Worm (Caenorhabditis elegans): ENCODE data around the gene F26G1.10.

F26G1.10 gene

DNA sequence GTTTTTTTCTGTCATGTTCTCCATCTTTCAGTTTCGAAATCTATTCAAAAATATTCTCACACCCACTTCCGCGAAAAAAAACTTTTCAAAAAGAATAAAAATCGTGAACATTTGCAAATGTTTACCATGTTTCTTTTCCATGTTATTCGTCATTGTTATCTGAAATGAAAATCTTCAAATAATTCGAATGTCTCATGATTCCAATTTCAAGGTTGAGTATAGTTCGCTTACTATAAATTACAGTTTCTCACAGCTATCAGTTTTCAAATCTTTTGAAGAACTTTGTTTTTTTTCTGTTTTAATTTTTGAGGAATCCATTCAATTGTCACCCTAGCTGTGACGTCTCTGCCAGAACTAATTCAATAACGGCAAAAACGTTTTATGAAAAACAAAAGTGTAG, 14.3 kb upstream of the F26G1.10 start:
- no peak for TF ChIP-seq hsf-1 (GFP tag; IDR thresholded peaks at IDR 0.05)
- no peak for TF ChIP-seq nhr-27 (tag; optimal IDR thresholded peaks at IDR 0.05)

DNA sequence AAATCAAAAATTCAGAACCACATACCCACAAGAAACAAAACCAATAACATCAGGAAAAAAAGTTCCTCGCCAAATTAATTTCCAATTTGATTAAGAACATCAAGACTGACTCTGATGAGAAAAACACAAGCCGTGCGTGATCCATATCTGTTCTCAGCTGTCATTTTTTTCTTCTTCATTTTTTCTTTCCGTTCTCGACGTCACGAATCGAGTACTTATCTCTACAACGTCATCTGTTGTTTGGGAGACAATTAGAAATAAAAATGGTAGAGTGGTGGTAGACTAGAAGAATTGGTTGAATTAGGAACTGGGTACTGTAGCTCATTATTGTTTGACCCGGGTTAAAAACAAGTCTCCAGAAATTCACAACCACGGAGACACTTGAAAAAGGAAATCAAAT, 13.2 kb upstream of the F26G1.10 start:
- TF ChIP-seq ztf-26 (tag; optimal IDR thresholded peaks at IDR 0.05): peak; percentile 6
- no peak for TF ChIP-seq madf-10 (tag; optimal IDR thresholded peaks at IDR 0.05)

DNA sequence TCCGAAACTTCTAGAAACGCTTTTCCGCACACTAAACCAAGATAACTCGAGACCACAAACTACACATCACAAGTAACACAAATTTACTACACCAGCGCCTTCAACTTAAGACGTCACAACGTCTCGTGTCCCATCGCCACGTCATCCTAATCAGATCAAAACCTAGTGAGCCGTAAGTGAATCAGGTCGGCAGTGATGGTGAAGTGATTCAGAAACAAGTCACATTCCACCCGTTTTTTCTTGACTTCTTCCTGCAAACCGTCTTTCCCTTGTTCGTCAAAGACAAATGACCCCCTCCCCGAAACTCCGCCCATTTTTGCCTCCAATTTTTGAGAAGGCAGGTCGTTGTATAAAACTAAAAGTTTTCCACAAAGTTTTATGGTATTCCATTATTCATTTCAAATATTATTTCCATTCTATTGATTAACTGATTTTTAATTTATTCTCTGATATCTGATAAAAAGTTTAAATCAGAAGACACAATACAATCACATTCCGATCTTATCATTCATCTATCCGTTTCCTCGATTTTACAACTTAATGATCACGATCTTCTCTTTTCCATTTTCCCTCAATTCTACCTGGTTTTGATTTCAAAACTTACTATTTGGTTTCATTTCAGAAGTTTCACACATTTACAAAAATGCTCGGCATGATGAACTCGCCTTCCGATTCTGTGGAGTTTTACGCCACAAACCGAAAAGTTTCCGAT, 11.5 kb upstream of the F26G1.10 start, which contains the start of gene F26G1.2:
F26G1.2 (plus strand) TSS at position 508 of the 712 bp plus-strand sequence.
- TF ChIP-seq madf-10 (tag; optimal IDR thresholded peaks at IDR 0.05) (no peak), lin-26 (GFP tag; IDR thresholded peaks at IDR 0.05) (peak; percentile 47; the same call in 1 of the 2 replicates), ztf-26 (tag; optimal IDR thresholded peaks at IDR 0.05) (peak; percentile 11), ceh-27 (GFP tag; optimal IDR thresholded peaks at IDR 0.05) (no peak), aptf-3 (GFP tag; IDR thresholded peaks at IDR 0.05) (no peak)

DNA sequence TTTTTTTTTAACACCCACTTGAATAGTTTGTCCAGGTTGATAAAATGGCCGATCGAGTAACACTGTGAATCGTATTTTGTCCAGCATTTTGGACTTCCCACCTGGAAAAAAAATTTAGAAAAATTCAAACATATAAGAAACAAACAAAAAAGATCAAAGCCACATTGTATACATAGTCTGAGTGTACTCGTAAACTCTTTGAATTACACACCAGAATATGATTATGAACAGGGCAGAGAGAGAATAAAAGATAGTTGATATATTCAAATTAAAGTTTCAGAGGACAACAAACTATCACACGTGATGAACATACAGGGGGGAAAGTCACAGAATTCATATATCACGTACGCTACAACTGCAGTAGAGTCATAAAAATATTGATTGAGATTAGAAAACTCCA, 7.9 kb upstream of the F26G1.10 start, which contains the start of gene ttm-2:
ttm-2 (minus strand) TSS at position 101 of the 400 bp plus-strand sequence.
- TF ChIP-seq nhr-120 (GFP tag; IDR thresholded peaks at IDR 0.05) (no peak), nfya-1 (tag; optimal IDR thresholded peaks at IDR 0.05; ENCODE audit: borderline replicate concordance, insufficient read depth) (no peak), madf-10 (tag; optimal IDR thresholded peaks at IDR 0.05) (no peak), ztf-25 (GFP tag; IDR thresholded peaks at IDR 0.05) (no peak), rcor-1 (GFP tag; IDR thresholded peaks at IDR 0.05) (no peak), egrh-3 (GFP tag; IDR thresholded peaks at IDR 0.05) (no peak)

DNA sequence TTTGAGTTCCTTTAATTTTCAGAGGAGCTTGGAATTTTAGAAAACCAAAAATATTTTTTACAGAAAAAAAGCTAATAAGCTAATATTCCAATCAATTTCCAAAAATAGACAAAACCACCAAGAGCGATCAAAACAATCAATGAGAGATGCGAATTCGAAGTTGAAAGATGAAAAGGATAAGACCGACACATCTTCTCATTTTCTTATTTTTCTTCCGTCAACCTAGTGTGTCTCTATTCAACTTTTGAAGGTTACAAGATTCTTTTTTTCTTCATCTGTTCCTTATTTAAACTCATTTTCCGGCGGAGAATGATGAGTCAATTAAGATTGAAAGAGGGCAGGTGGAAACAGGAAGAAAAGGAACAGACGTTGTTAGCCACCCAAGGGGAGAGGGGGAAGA, 6.6 kb upstream of the F26G1.10 start:
- TF ChIP-seq B0336.3 (GFP tag; IDR thresholded peaks at IDR 0.05): no peak

DNA sequence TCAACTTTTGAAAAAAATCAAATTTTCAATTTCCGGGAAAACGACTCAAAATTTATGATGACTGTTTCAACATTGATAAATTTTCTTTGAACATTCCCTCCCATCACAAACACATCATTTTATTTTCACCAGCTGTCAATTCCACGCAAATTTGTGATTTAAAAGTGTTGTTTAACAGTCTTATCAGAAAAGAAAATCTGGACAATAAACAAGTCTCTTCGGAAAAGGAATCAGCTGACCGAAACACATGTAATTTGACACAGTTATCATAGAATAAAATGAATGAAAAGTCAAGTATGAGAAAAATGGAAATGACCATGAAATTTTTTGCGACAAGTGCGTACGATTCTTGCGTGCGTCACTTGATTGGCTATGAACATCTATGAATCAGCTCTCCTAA, 5.1 kb upstream of the F26G1.10 start:
- TF ChIP-seq madf-3 (GFP tag; IDR thresholded peaks at IDR 0.05) (no peak), ztf-22 (GFP tag; optimal IDR thresholded peaks at IDR 0.05) (peak; percentile 54), nhr-80 (tag; optimal IDR thresholded peaks at IDR 0.05) (peak; percentile 85), let-607 (tag; optimal IDR thresholded peaks at IDR 0.05) (peak; percentile 9 to 38), egrh-3 (GFP tag; IDR thresholded peaks at IDR 0.05) (no peak), tbp1 (GFP tag; optimal IDR thresholded peaks at IDR 0.05) (peak; percentile 34), repo-1 (tag; optimal IDR thresholded peaks at IDR 0.05) (no peak), unc-62 (GFP tag; optimal IDR thresholded peaks at IDR 0.05) (peak; percentile 96), B0019.2 (GFP tag; conservative IDR thresholded peaks at IDR 0.05) (no peak), mel-28 (tag; optimal IDR thresholded peaks at IDR 0.05; ENCODE audit: borderline replicate concordance) (no peak), ets-4 (GFP tag; optimal IDR thresholded peaks at IDR 0.05) (peak; percentile 76), atf-7 (tag; optimal IDR thresholded peaks at IDR 0.05) (peak; percentile 51), dox-1 (GFP tag; IDR thresholded peaks at IDR 0.05) (peak; percentile 26; the same call in 1 of the 2 replicates)

DNA sequence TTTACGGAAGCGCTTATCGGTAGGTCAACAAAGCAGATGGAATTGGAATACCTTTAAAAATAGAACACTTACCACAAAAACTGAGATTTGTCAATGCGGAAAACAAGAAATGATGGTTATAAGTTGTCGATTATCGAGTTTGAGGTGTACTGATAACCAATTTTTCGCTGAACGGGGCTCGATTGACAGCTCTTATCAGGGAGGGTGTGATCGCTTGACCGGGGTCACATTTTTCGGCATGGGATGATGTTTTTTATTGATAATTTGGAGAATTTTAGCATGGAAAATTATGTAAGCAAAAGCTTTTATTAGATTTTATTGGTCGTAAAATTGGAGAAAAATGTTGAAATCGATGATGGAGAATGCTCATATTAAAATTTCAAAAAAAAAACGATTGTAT, 4.3 kb upstream of the F26G1.10 start:
- TF ChIP-seq ccch-3 (GFP tag; optimal IDR thresholded peaks at IDR 0.05): no peak
- no peak for TF ChIP-seq pha-4 (tag; optimal IDR thresholded peaks at IDR 0.05)
- TF ChIP-seq nhr-90 (tag; optimal IDR thresholded peaks at IDR 0.05): no peak
- no peak for TF ChIP-seq bed-2 (GFP tag; IDR thresholded peaks at IDR 0.05)
- TF ChIP-seq hlh-26 (GFP tag; conservative IDR thresholded peaks at IDR 0.05): no peak
- TF ChIP-seq unc-62 (GFP tag; optimal IDR thresholded peaks at IDR 0.05): peak; percentile 55
- TF ChIP-seq gei-17 (GFP tag; optimal IDR thresholded peaks at IDR 0.05): no peak
- no peak for TF ChIP-seq madf-10 (tag; optimal IDR thresholded peaks at IDR 0.05)
- TF ChIP-seq F57C9.4 (tag; optimal IDR thresholded peaks at IDR 0.05): no peak
- no peak for TF ChIP-seq akir-1 (GFP tag; optimal IDR thresholded peaks at IDR 0.05)
- no peak for TF ChIP-seq ceh-27 (GFP tag; optimal IDR thresholded peaks at IDR 0.05)
- no peak for TF ChIP-seq F49E8.2 (tag; optimal IDR thresholded peaks at IDR 0.05; ENCODE audit: insufficient read depth)
- TF ChIP-seq nfya-2 (GFP tag; IDR thresholded peaks at IDR 0.05): no peak
- TF ChIP-seq nhr-80 (tag; optimal IDR thresholded peaks at IDR 0.05): peak; percentile 87
- no peak for TF ChIP-seq madf-3 (GFP tag; IDR thresholded peaks at IDR 0.05)
- peak; percentile 65 for TF ChIP-seq ets-4 (GFP tag; optimal IDR thresholded peaks at IDR 0.05)
- no peak for TF ChIP-seq cebp-1 (GFP tag; IDR thresholded peaks at IDR 0.05)
- no peak for TF ChIP-seq cebp-1 (tag; optimal IDR thresholded peaks at IDR 0.05)
